Fruit fly (Drosophila melanogaster): Measurements from ENCODE around the gene CG11590.
A peak's percentile ranks its signal among the peaks of the same experiment; 100 is the strongest.

CG11590 gene

DNA sequence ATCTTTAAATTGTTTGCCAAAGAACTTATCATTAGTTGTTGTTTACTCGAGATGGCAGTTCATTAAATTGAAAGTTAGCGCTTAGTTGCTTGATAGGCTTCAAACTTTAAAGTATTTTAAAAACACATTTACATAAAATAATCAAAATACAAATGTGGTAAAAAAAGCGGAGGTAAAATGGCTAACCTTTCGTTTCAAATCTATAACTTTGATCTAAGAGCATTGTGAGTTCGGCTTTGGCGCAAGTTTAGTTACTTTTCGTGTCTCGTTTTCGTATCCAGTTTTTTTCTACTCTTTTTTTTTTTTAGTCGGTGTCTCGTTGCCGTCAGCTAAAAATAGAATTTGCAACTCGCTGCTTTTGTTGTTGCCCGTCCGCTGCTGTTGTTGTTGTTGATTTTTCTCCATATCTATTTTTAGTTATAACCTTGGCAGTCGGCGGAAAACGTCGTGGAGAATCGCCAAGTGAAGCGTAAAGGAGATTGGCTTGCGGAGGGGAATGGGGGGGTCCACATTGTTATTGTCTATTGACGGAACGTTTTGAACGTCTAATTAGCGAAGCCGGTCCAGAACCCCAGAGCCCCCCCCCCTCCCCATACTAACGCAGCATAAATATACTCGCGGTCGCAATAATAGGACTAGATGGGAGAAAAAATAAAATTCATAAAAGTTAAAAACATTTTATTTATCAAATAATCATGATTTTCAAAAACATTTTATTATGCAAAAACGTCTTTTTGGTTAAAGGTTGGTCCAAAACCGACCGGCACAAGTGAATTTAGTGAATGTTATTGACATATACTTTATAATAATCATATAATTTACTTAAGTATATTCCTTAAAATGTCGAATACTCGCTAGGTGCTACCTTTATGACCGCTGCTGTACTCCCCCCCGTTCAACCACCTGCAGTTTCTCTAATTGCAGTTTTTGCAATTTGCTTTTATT is 14.8 kb downstream of the CG11590 start (continued):
- TF ChIP-seq Met (GFP tag; optimal IDR thresholded peaks at IDR 0.05) (peak; percentile 15), Hr38 (GFP tag; optimal IDR thresholded peaks at IDR 0.05) (no peak), Ets21C (GFP tag; optimal IDR thresholded peaks at IDR 0.05) (no peak), Eip93F (GFP tag; optimal IDR thresholded peaks at IDR 0.05) (no peak), Sox102F (GFP tag; optimal IDR thresholded peaks at IDR 0.05) (no peak), CG10669 (GFP tag; optimal IDR thresholded peaks at IDR 0.05) (peak; percentile 66), CG6163 (GFP tag; IDR thresholded peaks at IDR 0.05) (peak; percentile 80), spab (GFP tag; optimal IDR thresholded peaks at IDR 0.05) (peak; percentile 65), CG16779 (tag; optimal IDR thresholded peaks at IDR 0.05) (peak; percentile 80), Sox14 (GFP tag; optimal IDR thresholded peaks at IDR 0.05) (peak; percentile 39), dac (GFP tag; optimal IDR thresholded peaks at IDR 0.05) (peak; percentile 69), acj6 (GFP tag; optimal IDR thresholded peaks at IDR 0.05) (peak; percentile 69), lz (GFP tag; optimal IDR thresholded peaks at IDR 0.05) (peak; percentile 2), topi (GFP tag; optimal IDR thresholded peaks at IDR 0.05) (no peak), Eip78C (GFP tag) (peak; percentile 86), CG8632 (GFP tag; optimal IDR thresholded peaks at IDR 0.05) (peak; percentile 32), CG34406 (GFP tag; optimal IDR thresholded peaks at IDR 0.05) (peak; percentile 46), cyc (GFP tag; optimal IDR thresholded peaks at IDR 0.05) (no peak), net (GFP tag; optimal IDR thresholded peaks at IDR 0.05) (peak; percentile 16), fkh (GFP tag; optimal IDR thresholded peaks at IDR 0.05) (no peak), CG11762 (GFP tag; optimal IDR thresholded peaks at IDR 0.05; ENCODE audit: insufficient read depth) (peak; percentile 45), pdm3 (GFP tag; optimal IDR thresholded peaks at IDR 0.05) (peak; percentile 47), OdsH (GFP tag; optimal IDR thresholded peaks at IDR 0.05) (peak; percentile 71), CG6276 (GFP tag; optimal IDR thresholded peaks at IDR 0.05) (peak; percentile 87), esn (GFP tag; optimal IDR thresholded peaks at IDR 0.05) (no peak), Gug (GFP tag; IDR thresholded peaks at IDR 0.05) (peak; percentile 80), CG8319 (GFP tag; optimal IDR thresholded peaks at IDR 0.05) (no peak), Lpt (GFP tag; optimal IDR thresholded peaks at IDR 0.05) (peak; percentile 64), fd85E (GFP tag; optimal IDR thresholded peaks at IDR 0.05) (no peak), CG6792 (GFP tag; optimal IDR thresholded peaks at IDR 0.05) (peak; percentile 13), svp (GFP tag) (no peak), CG1621 (tag; optimal IDR thresholded peaks at IDR 0.05) (peak; percentile 47)

DNA sequence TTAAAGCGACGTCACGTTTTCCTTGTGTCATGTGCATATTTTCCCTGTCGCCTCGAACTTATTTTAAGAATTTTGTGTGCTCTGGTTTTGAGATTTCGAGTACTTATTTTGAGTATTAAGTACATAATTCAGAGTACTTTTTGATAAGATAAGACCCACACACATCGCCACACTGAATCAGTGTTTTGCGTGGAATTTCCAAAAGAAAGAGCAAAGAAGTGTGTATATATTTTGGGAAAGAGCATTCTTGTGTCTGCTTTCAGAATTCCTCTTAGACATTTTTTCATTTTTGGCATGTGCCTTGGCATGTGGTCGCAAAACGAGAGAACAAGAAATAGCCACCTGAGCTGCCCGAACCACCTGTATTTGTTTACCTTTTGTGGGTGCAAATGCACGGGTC is 15.9 kb downstream of the CG11590 start:
- TF ChIP-seq CG10631 (GFP tag; optimal IDR thresholded peaks at IDR 0.05), result no peak
- no peak for TF ChIP-seq Hr38 (GFP tag; optimal IDR thresholded peaks at IDR 0.05)
- no peak for TF ChIP-seq Sox102F (GFP tag; optimal IDR thresholded peaks at IDR 0.05)
- no peak for TF ChIP-seq fd59A (GFP tag; optimal IDR thresholded peaks at IDR 0.05)
- no peak for TF ChIP-seq spab (GFP tag; optimal IDR thresholded peaks at IDR 0.05)
- no peak for TF ChIP-seq Eip93F (GFP tag; optimal IDR thresholded peaks at IDR 0.05)
- no peak for TF ChIP-seq Blimp-1 (GFP tag; optimal IDR thresholded peaks at IDR 0.05)
- TF ChIP-seq Smox (GFP tag; optimal IDR thresholded peaks at IDR 0.05), result peak; percentile 9
- TF ChIP-seq Ets21C (GFP tag; optimal IDR thresholded peaks at IDR 0.05), result peak; percentile 6
- no peak for TF ChIP-seq Gug (GFP tag; IDR thresholded peaks at IDR 0.05)
- TF ChIP-seq pdm3 (GFP tag; optimal IDR thresholded peaks at IDR 0.05), result no peak
- TF ChIP-seq Ets96B (tag; optimal IDR thresholded peaks at IDR 0.05), result peak; percentile 10
- TF ChIP-seq svp (GFP tag), result peak; percentile 80
- TF ChIP-seq cyc (GFP tag; optimal IDR thresholded peaks at IDR 0.05), result no peak
- TF ChIP-seq CG31627 (GFP tag; optimal IDR thresholded peaks at IDR 0.05), result peak; percentile 16
- no peak for TF ChIP-seq net (GFP tag; optimal IDR thresholded peaks at IDR 0.05)
- no peak for TF ChIP-seq esn (GFP tag; optimal IDR thresholded peaks at IDR 0.05)
- no peak for TF ChIP-seq CG15336 (GFP tag; IDR thresholded peaks at IDR 0.05)
- TF ChIP-seq CG7368 (GFP tag; optimal IDR thresholded peaks at IDR 0.05), result no peak
- peak; percentile 38 for TF ChIP-seq CG32006 (GFP tag; optimal IDR thresholded peaks at IDR 0.05)
- no peak for TF ChIP-seq Eip75B (GFP tag; optimal IDR thresholded peaks at IDR 0.05)
- peak in 1 of 2 experiments; percentile 17 for TF ChIP-seq ss (GFP tag; optimal IDR thresholded peaks at IDR 0.05)
- no peak for TF ChIP-seq CG16779 (tag; optimal IDR thresholded peaks at IDR 0.05)
- no peak for TF ChIP-seq CG6276 (GFP tag; optimal IDR thresholded peaks at IDR 0.05)
- no peak for TF ChIP-seq Hr4 (GFP tag; optimal IDR thresholded peaks at IDR 0.05)
- peak; percentile 56 for TF ChIP-seq vri (GFP tag; optimal IDR thresholded peaks at IDR 0.05)
- no peak for TF ChIP-seq salr (GFP tag; optimal IDR thresholded peaks at IDR 0.05)
- TF ChIP-seq dsx (GFP tag; optimal IDR thresholded peaks at IDR 0.05; ENCODE audit: poor library complexity, severe bottlenecking), result no peak
- TF ChIP-seq CG3032 (tag; optimal IDR thresholded peaks at IDR 0.05), result peak; percentile 41

Data from whole organism, prepupa.